Worm (Caenorhabditis elegans) whole organism, L4 larva: ENCODE measurements around the gene C14A11.5.

Experiments used
- D1046.2 ChIP-seq: fragments of 200-800 bp; sonication (Bioruptor generic); IDR thresholded peaks from 2 replicates; pipeline ENCODE4 v1.3.6; 2022; ENCODE audit warnings: missing genetic modification characterization, missing compliant biosample characterization
- F26F4.8 ChIP-seq: fragments of 200-800 bp; sonication (Bioruptor generic); conservative IDR thresholded peaks from 2 replicates; pipeline ENCODE4 v1.3.6; 2022; ENCODE audit warnings: missing genetic modification characterization, missing compliant biosample characterization
- F49E8.2 ChIP-seq: sonication (generic microtip); optimal IDR thresholded peaks from 2 replicates; lab custom pipeline; 2016; ENCODE audit warnings: missing compliant biosample characterization, mild to moderate bottlenecking, missing genetic modification characterization, borderline replicate concordance
- R02D3.7 ChIP-seq: fragments of 150-350 bp; sonication (generic microtip); optimal IDR thresholded peaks from 3 replicates; lab custom pipeline; 2014; ENCODE audit warnings: missing biosample characterization, missing genetic modification characterization
- T20F7.1 ChIP-seq: fragments of 200-800 bp; sonication (Bioruptor generic); optimal IDR thresholded peaks from 2 replicates; lab custom pipeline; 2018; ENCODE audit warnings: mild to moderate bottlenecking, missing genetic modification characterization, missing compliant biosample characterization
- T26A8.4 ChIP-seq: fragments of 200-800 bp; sonication (Bioruptor generic); IDR thresholded peaks from 2 replicates; pipeline ENCODE4 v1.3.6; 2022; ENCODE audit warnings: missing genetic modification characterization, missing compliant biosample characterization
- Y105C5A.15 ChIP-seq: fragments of 200-800 bp; sonication (Bioruptor generic); IDR thresholded peaks from 2 replicates; pipeline ENCODE4 v1.3.6; 2022; ENCODE audit warnings: missing genetic modification characterization, missing compliant biosample characterization
- aha-1 ChIP-seq: fragments of 150-350 bp; peaks from one replicate; lab custom pipeline; 2014; ENCODE audit warnings: missing biosample characterization, missing genetic modification characterization
- aly-2 ChIP-seq: sonication (generic microtip); optimal IDR thresholded peaks from 2 replicates; lab custom pipeline; 2018; ENCODE audit warnings: missing biosample characterization, missing genetic modification characterization
- ceh-20 ChIP-seq: fragments of 200-800 bp; sonication (Bioruptor generic); IDR thresholded peaks from 2 replicates; pipeline ENCODE4 v1.3.6; 2022; ENCODE audit warnings: missing genetic modification reagents, missing genetic modification characterization, missing compliant biosample characterization
- ceh-28 ChIP-seq: fragments of 150-350 bp; optimal IDR thresholded peaks from 2 replicates; lab custom pipeline; 2014; ENCODE audit warnings: missing biosample characterization, missing genetic modification reagents, missing genetic modification characterization
- ceh-44 ChIP-seq: fragments of 200-800 bp; sonication (Bioruptor generic); IDR thresholded peaks from 2 replicates; pipeline ENCODE4 v1.3.6; 2022; ENCODE audit warnings: missing genetic modification reagents, missing genetic modification characterization, missing compliant biosample characterization
- cey-2 ChIP-seq: sonication (generic microtip); optimal IDR thresholded peaks from 3 replicates; lab custom pipeline; 2017; ENCODE audit warnings: missing genetic modification characterization, mild to moderate bottlenecking, missing compliant biosample characterization, antibody characterized with exemption, borderline replicate concordance; ENCODE audit not compliant: insufficient read depth
- daf-19 ChIP-seq: fragments of 200-800 bp; sonication (Bioruptor generic); conservative IDR thresholded peaks from 2 replicates; pipeline ENCODE4 v1.3.6; 2022; ENCODE audit warnings: missing genetic modification characterization, missing compliant biosample characterization
- daf-8 ChIP-seq: fragments of 200-800 bp; sonication (Bioruptor generic); IDR thresholded peaks from 2 replicates; pipeline ENCODE4 v1.3.6; 2022; ENCODE audit warnings: missing genetic modification characterization, missing compliant biosample characterization
- dmd-6 ChIP-seq: fragments of 200-800 bp; sonication (Bioruptor generic); IDR thresholded peaks from 2 replicates; pipeline ENCODE4 v1.3.6; 2022; ENCODE audit warnings: missing genetic modification reagents, missing genetic modification characterization, missing compliant biosample characterization
- dpl-1 ChIP-seq: fragments of 150-350 bp; optimal IDR thresholded peaks from 2 replicates; lab custom pipeline; 2014; ENCODE audit warnings: missing biosample characterization, missing genetic modification reagents, missing genetic modification characterization
- duxl-1 ChIP-seq: sonication (generic microtip); optimal IDR thresholded peaks from 2 replicates; lab custom pipeline; 2016; ENCODE audit warnings: mild to moderate bottlenecking, missing genetic modification characterization, moderate library complexity, missing compliant biosample characterization; ENCODE audit not compliant: poor library complexity
- dve-1 ChIP-seq: sonication (generic microtip); optimal IDR thresholded peaks from 2 replicates; lab custom pipeline; 2017; ENCODE audit warnings: antibody characterized with exemption, mild to moderate bottlenecking, missing genetic modification characterization, missing compliant biosample characterization; ENCODE audit not compliant: insufficient read depth
- egl-43 ChIP-seq: fragments of 200-800 bp; sonication (Bioruptor generic); IDR thresholded peaks from 2 replicates; pipeline ENCODE4 v1.3.6; 2022; ENCODE audit warnings: missing genetic modification reagents, missing genetic modification characterization, missing compliant biosample characterization
- fkh-10 ChIP-seq: fragments of 150-350 bp; optimal IDR thresholded peaks from 2 replicates; lab custom pipeline; 2014; ENCODE audit warnings: missing biosample characterization, missing genetic modification reagents, missing genetic modification characterization
- fos-1 ChIP-seq: fragments of 150-350 bp; optimal IDR thresholded peaks from 2 replicates; lab custom pipeline; 2014; ENCODE audit warnings: missing biosample characterization, missing genetic modification characterization
- hif-1 ChIP-seq, 2 experiments: sonication (generic microtip); optimal IDR thresholded peaks; 2 replicates each; lab custom pipeline; 2016 to 2017; ENCODE audit warnings: missing compliant biosample characterization in 2 of 2, missing genetic modification characterization in 2 of 2, missing genetic modification reagents in 2 of 2, missing genotype in 2 of 2, mild to moderate bottlenecking in 1 of 2
- hlh-11 ChIP-seq: fragments of 200-800 bp; sonication (Bioruptor generic); optimal IDR thresholded peaks from 2 replicates; lab custom pipeline; 2018; ENCODE audit warnings: mild to moderate bottlenecking, missing genetic modification characterization, missing compliant biosample characterization
- hlh-30 ChIP-seq: sonication (generic microtip); optimal IDR thresholded peaks from 2 replicates; lab custom pipeline; 2017; ENCODE audit warnings: antibody characterized with exemption, mild to moderate bottlenecking, missing genetic modification characterization, missing compliant biosample characterization; ENCODE audit not compliant: insufficient read depth
- hmg-1.1 ChIP-seq: fragments of 200-800 bp; sonication (Bioruptor generic); IDR thresholded peaks from 2 replicates; pipeline ENCODE4 v1.3.6; 2022; ENCODE audit warnings: missing genetic modification reagents, missing genetic modification characterization, missing compliant biosample characterization
- jun-1 ChIP-seq: fragments of 150-350 bp; optimal IDR thresholded peaks from 2 replicates; lab custom pipeline; 2014; ENCODE audit warnings: missing biosample characterization, missing genetic modification reagents, missing genetic modification characterization
- lin-29 ChIP-seq: fragments of 200-800 bp; sonication (Bioruptor generic); IDR thresholded peaks from 2 replicates; pipeline ENCODE4 v1.3.6; 2022; ENCODE audit warnings: missing genetic modification reagents, missing genetic modification characterization, missing compliant biosample characterization
- lin-39 ChIP-seq: fragments of 150-350 bp; optimal IDR thresholded peaks from 2 replicates; lab custom pipeline; 2014; ENCODE audit warnings: missing biosample characterization, missing genetic modification reagents, missing genetic modification characterization
- lir-3 ChIP-seq: sonication (generic microtip); optimal IDR thresholded peaks from 2 replicates; lab custom pipeline; 2016; ENCODE audit warnings: mild to moderate bottlenecking, missing genetic modification characterization, missing compliant biosample characterization
- lsy-2 ChIP-seq, 2 experiments: fragments of 150-350 bp in 1 of 2; sonication (generic microtip) in 1 of 2; optimal IDR thresholded peaks; 2 replicates each; lab custom pipeline; 2014 to 2017; ENCODE audit warnings: missing biosample characterization in 2 of 2, missing genetic modification characterization in 2 of 2
- madf-9 ChIP-seq: fragments of 200-800 bp; sonication (Bioruptor generic); conservative IDR thresholded peaks from 2 replicates; pipeline ENCODE4 v1.3.6; 2022; ENCODE audit warnings: missing genetic modification reagents, missing genetic modification characterization, missing compliant biosample characterization
- mdt-29 ChIP-seq: fragments of 200-800 bp; sonication (Bioruptor generic); IDR thresholded peaks from 2 replicates; pipeline ENCODE4 v1.3.6; 2022; ENCODE audit warnings: missing genetic modification reagents, missing genetic modification characterization, missing compliant biosample characterization
- mep-1 ChIP-seq: fragments of 150-350 bp; sonication (generic microtip); optimal IDR thresholded peaks from 3 replicates; lab custom pipeline; 2014; ENCODE audit warnings: missing biosample characterization, missing genetic modification characterization
- mes-2 ChIP-seq: sonication (generic microtip); optimal IDR thresholded peaks from 2 replicates; lab custom pipeline; 2016; ENCODE audit warnings: missing genotype, mild to moderate bottlenecking, missing genetic modification characterization, missing compliant biosample characterization; ENCODE audit not compliant: poor library complexity, severe bottlenecking
- mxl-2 ChIP-seq: fragments of 200-800 bp; sonication (Bioruptor generic); conservative IDR thresholded peaks from 2 replicates; pipeline ENCODE4 v1.3.6; 2022; ENCODE audit warnings: missing genetic modification reagents, missing genetic modification characterization, missing compliant biosample characterization
- mxl-3 ChIP-seq: fragments of 200-800 bp; sonication (Bioruptor generic); optimal IDR thresholded peaks from 2 replicates; lab custom pipeline; 2018; ENCODE audit warnings: mild to moderate bottlenecking, missing genetic modification characterization, missing compliant biosample characterization
- nhr-111 ChIP-seq: fragments of 200-800 bp; sonication (Bioruptor generic); optimal IDR thresholded peaks from 2 replicates; lab custom pipeline; 2018; ENCODE audit warnings: mild to moderate bottlenecking, missing genetic modification characterization, missing compliant biosample characterization
- nhr-237 ChIP-seq: sonication (generic microtip); optimal IDR thresholded peaks from 2 replicates; lab custom pipeline; 2017; ENCODE audit warnings: missing biosample characterization, missing genetic modification characterization
- nhr-25 ChIP-seq: sonication (generic microtip); optimal IDR thresholded peaks from 2 replicates; lab custom pipeline; 2017; ENCODE audit warnings: missing genetic modification characterization, mild to moderate bottlenecking, missing compliant biosample characterization, antibody characterized with exemption, moderate library complexity, borderline replicate concordance; ENCODE audit not compliant: insufficient read depth
- nhr-48 ChIP-seq: sonication (generic microtip); optimal IDR thresholded peaks from 2 replicates; lab custom pipeline; 2016; ENCODE audit warnings: mild to moderate bottlenecking, missing genetic modification characterization, missing compliant biosample characterization
- nhr-6 ChIP-seq: fragments of 150-350 bp; optimal IDR thresholded peaks from 2 replicates; lab custom pipeline; 2014; ENCODE audit warnings: missing biosample characterization, missing genetic modification characterization
- pha-4 ChIP-seq, 2 experiments: fragments of 150-350 bp in 1 of 2; fragments of 200-800 bp in 1 of 2; sonication (Bioruptor generic) in 1 of 2; IDR thresholded peaks in 1 of 2; optimal IDR thresholded peaks in 1 of 2; 2 replicates each; pipeline versions ENCODE4 v1.3.6 to Lab custom; 2014 to 2022; ENCODE audit warnings: missing genetic modification characterization in 2 of 2, missing genetic modification reagents in 2 of 2, missing biosample characterization in 1 of 2, missing compliant biosample characterization in 1 of 2
- php-3 ChIP-seq: fragments of 200-800 bp; sonication (Bioruptor generic); IDR thresholded peaks from 2 replicates; pipeline ENCODE4 v1.3.6; 2022; ENCODE audit warnings: missing genetic modification reagents, missing genetic modification characterization, missing compliant biosample characterization
- pqm-1 ChIP-seq: sonication (generic microtip); optimal IDR thresholded peaks from 2 replicates; lab custom pipeline; 2017; ENCODE audit warnings: missing biosample characterization, missing genetic modification characterization
- skn-1 ChIP-seq: fragments of 150-350 bp; optimal IDR thresholded peaks from 2 replicates; lab custom pipeline; 2014; ENCODE audit warnings: missing biosample characterization, missing genetic modification characterization
- snpc-4 ChIP-seq: fragments of 150-350 bp; optimal IDR thresholded peaks from 2 replicates; lab custom pipeline; 2014; ENCODE audit warnings: missing biosample characterization, missing genetic modification characterization
- spr-3 ChIP-seq: fragments of 200-800 bp; sonication (Bioruptor generic); optimal IDR thresholded peaks from 2 replicates; lab custom pipeline; 2018; ENCODE audit warnings: mild to moderate bottlenecking, missing genetic modification characterization, missing compliant biosample characterization
- vab-7 ChIP-seq: fragments of 200-800 bp; sonication (Bioruptor generic); IDR thresholded peaks from 2 replicates; pipeline ENCODE4 v1.3.6; 2022; ENCODE audit warnings: missing genetic modification reagents, missing genetic modification characterization, missing compliant biosample characterization
- zip-2 ChIP-seq: fragments of 150-350 bp; optimal IDR thresholded peaks from 2 replicates; lab custom pipeline; 2014; ENCODE audit warnings: missing biosample characterization, missing genetic modification characterization
- ztf-7 ChIP-seq: fragments of 150-350 bp; optimal IDR thresholded peaks from 2 replicates; lab custom pipeline; 2014; ENCODE audit warnings: missing biosample characterization, missing genetic modification characterization

C14A11.5 gene

ce11 chrX:2841754-2842153 lies 34.4 kb upstream of the C14A11.5 start:
- TF ChIP-seq nhr-6 (no peak), lsy-2 (tag; optimal IDR thresholded peaks at IDR 0.05; lab: Kevin White, UChicago) (no peak), R02D3.7 (tag; lab: Kevin White, UChicago) (no peak), mes-2 (tag; lab: Kevin White, UChicago) (peak; percentile 2), hif-1 (tag; optimal IDR thresholded peaks at IDR 0.05; lab: Kevin White, UChicago) (no peak), daf-8 (GFP tag; lab: Robert Waterston, UW) (no peak), Y105C5A.15 (no peak), dmd-6 (GFP tag; lab: Robert Waterston, UW) (peak; percentile 41; the same call in 1 of the 2 replicates), nhr-237 (tag; lab: Kevin White, UChicago) (no peak), hmg-1.1 (GFP tag; lab: Robert Waterston, UW) (no peak), skn-1 (tag; lab: Kevin White, UChicago) (no peak), pqm-1 (peak; percentile 79), snpc-4 (no peak), fos-1 (tag; lab: Kevin White, UChicago) (no peak), aly-2 (tag; lab: Kevin White, UChicago) (no peak), aha-1 (tag; lab: Kevin White, UChicago) (no peak), lin-29 (GFP tag; lab: Robert Waterston, UW) (no peak), ztf-7 (tag; lab: Kevin White, UChicago) (no peak), mxl-2 (GFP tag; lab: Robert Waterston, UW) (no peak), duxl-1 (tag; lab: Kevin White, UChicago) (no peak), jun-1 (no peak), fkh-10 (GFP tag; lab: Kevin White, UChicago) (no peak), hlh-11 (tag; lab: Kevin White, UChicago) (peak; percentile 31), lir-3 (no peak), dve-1 (tag; lab: Kevin White, UChicago) (peak; percentile 89), nhr-111 (GFP tag; lab: Kevin White, UChicago) (no peak), mxl-3 (GFP tag; lab: Kevin White, UChicago) (no peak), pha-4 (GFP tag; IDR thresholded peaks at IDR 0.05; lab: Robert Waterston, UW) (no peak), pha-4 (tag; optimal IDR thresholded peaks at IDR 0.05; lab: Kevin White, UChicago) (no peak), F26F4.8 (no peak), ceh-20 (GFP tag; lab: Robert Waterston, UW) (no peak), daf-19 (GFP tag; lab: Robert Waterston, UW) (no peak), T20F7.1 (GFP tag; lab: Kevin White, UChicago) (no peak), lin-39 (no peak), php-3 (GFP tag; lab: Robert Waterston, UW) (peak; percentile 87), ceh-44 (no peak), egl-43 (GFP tag; lab: Robert Waterston, UW) (no peak), D1046.2 (GFP tag; lab: Robert Waterston, UW) (no peak), cey-2 (tag; lab: Kevin White, UChicago) (no peak), F49E8.2 (tag; lab: Kevin White, UChicago) (no peak), spr-3 (GFP tag; lab: Kevin White, UChicago) (no peak), ceh-28 (tag; lab: Kevin White, UChicago) (no peak), vab-7 (GFP tag; lab: Robert Waterston, UW) (no peak), T26A8.4 (GFP tag; lab: Robert Waterston, UW) (no peak), hlh-30 (tag; lab: Kevin White, UChicago) (no peak), mep-1 (tag; lab: Kevin White, UChicago) (peak; percentile 37), zip-2 (tag; lab: Kevin White, UChicago) (no peak), nhr-48 (tag; lab: Kevin White, UChicago) (peak; percentile 30), nhr-25 (tag; lab: Kevin White, UChicago) (no peak), madf-9 (GFP tag; lab: Robert Waterston, UW) (no peak), mdt-29 (GFP tag; lab: Robert Waterston, UW) (no peak), dpl-1 (GFP tag; lab: Kevin White, UChicago) (no peak)
